Worm (Caenorhabditis elegans): ENCODE data around the gene Y66D12A.8.

The Y66D12A.8 gene

DNA sequence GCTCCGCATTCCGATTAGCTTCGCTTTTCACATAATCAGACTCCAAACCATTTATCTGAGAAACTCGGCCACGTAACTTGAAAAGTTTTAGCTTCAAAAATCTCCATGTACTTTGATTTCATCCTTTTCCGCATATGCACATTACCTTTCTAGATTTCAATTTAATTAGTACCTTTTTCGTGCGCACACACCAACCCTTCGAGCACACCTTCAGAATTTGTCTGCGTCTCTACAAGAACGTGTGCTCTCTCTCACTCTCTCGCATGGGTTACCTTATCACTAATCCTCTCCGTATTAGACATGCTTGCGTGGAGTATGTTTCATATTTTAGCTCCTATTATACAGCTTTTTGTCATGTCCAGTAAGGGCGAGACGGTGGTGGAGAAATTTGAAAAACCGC, 35.5 kb downstream of the Y66D12A.8 start, which contains the start of gene Y66D12A.30:
Gene Y66D12A.30 (plus strand): TSS at position 301 of the 400 bp plus-strand sequence.
- TF ChIP-seq crh-2 (tag; optimal IDR thresholded peaks at IDR 0.05) (no peak), nhr-25 (tag; optimal IDR thresholded peaks at IDR 0.05) (no peak), ama-1 (optimal IDR thresholded peaks at IDR 0.05) (no peak), sma-3 (GFP tag; optimal IDR thresholded peaks at IDR 0.05) (no peak), skn-1 (tag; optimal IDR thresholded peaks at IDR 0.05) (no peak), R02D3.7 (tag; optimal IDR thresholded peaks at IDR 0.05) (no peak), ztf-1 (GFP tag; conservative IDR thresholded peaks at IDR 0.05) (no peak), nhr-129 (tag; optimal IDR thresholded peaks at IDR 0.05) (no peak), nhr-10 (tag; optimal IDR thresholded peaks at IDR 0.05) (no peak), lin-13 (GFP tag; optimal IDR thresholded peaks at IDR 0.05) (no peak), mbf-1 (tag; optimal IDR thresholded peaks at IDR 0.05) (no peak)

DNA sequence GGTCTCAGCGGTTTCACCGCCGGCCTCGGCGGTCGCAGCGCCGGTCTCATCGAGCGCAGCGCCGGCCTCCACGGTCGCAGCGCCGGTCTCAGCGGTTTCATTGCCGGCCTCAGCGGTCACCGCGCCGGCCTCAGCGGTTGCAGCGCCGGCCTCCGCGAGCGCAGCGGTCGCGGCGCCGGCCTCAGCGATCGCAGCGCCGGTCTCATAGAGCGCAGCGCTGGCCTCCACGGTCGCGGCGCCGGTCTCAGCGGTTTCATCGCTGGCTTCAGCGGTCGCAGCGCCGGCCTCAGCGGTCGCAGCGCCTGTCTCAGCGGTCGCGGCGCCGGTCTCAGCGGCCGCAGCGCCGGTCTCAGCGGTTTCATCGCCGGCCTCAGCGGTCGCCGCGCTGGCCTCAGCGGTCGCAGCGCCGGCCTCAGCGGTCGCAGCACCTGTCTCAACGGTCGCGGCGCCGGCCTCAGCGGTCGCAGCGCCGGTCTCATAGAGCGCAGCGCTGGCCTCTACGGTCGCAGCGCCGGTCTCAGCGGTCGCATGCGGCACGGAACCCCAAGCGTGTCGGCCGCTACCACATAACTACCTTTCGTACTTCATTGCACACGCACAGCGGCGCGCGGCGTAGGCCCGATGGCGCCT, 37.7 kb downstream of the Y66D12A.8 start:
- TF ChIP-seq dmd-4 (tag; optimal IDR thresholded peaks at IDR 0.05) (no peak), nhr-129 (tag; optimal IDR thresholded peaks at IDR 0.05) (no peak), snpc-4 (tag; optimal IDR thresholded peaks at IDR 0.05) (no peak), lin-13 (GFP tag; optimal IDR thresholded peaks at IDR 0.05) (no peak), unc-39 (tag; optimal IDR thresholded peaks at IDR 0.05) (no peak), sma-9 (GFP tag; optimal IDR thresholded peaks at IDR 0.05) (no peak), sma-9 (tag; optimal IDR thresholded peaks at IDR 0.05) (no peak)

DNA sequence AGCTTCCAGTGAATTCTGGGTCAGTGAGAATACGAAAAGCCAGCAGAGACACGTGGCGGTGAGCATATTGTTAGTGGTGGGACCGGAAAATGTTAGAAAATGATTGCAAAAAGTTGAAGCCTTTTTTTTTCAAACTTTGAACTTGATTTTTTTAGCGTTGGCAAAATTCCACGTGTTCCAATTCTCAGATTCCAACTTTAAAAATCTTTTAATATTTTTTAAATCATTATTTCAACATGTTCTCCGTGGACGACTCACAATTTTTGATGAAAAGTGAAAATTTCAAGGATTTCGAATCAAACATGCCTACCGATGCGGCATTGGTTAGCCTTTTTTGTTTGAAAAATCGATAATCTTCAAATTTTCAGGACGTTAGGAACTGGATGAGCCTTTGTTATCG, 38.4 kb downstream of the Y66D12A.8 start, which contains the start of the genes Y66A7A.9 and Y66A7A.4:
Gene Y66A7A.9 (minus strand): TSS at position 101 of the 400 bp plus-strand sequence.
Gene Y66A7A.4 (plus strand): TSS at position 237 of the 400 bp plus-strand sequence.
- TF ChIP-seq crh-2 (tag; optimal IDR thresholded peaks at IDR 0.05) (no peak), ceh-82 (tag; optimal IDR thresholded peaks at IDR 0.05) (no peak), nhr-10 (tag; optimal IDR thresholded peaks at IDR 0.05) (no peak), nhr-23 (tag; optimal IDR thresholded peaks at IDR 0.05) (no peak), ZK546.5 (tag; optimal IDR thresholded peaks at IDR 0.05) (no peak), peb-1 (tag; optimal IDR thresholded peaks at IDR 0.05) (no peak), sem-4 (tag; optimal IDR thresholded peaks at IDR 0.05) (no peak), mab-5 (tag; optimal IDR thresholded peaks at IDR 0.05) (no peak), blmp-1 (tag; optimal IDR thresholded peaks at IDR 0.05; ENCODE audit: insufficient read depth) (no peak), ztf-1 (GFP tag; conservative IDR thresholded peaks at IDR 0.05) (no peak), lin-13 (GFP tag; optimal IDR thresholded peaks at IDR 0.05) (no peak), snpc-4 (tag; optimal IDR thresholded peaks at IDR 0.05) (no peak), ama-1 (optimal IDR thresholded peaks at IDR 0.05) (no peak), nhr-129 (tag; optimal IDR thresholded peaks at IDR 0.05) (no peak), nhr-12 (tag; optimal IDR thresholded peaks at IDR 0.05) (no peak), Y55F3AM.14 (GFP tag; optimal IDR thresholded peaks at IDR 0.05) (no peak)

DNA sequence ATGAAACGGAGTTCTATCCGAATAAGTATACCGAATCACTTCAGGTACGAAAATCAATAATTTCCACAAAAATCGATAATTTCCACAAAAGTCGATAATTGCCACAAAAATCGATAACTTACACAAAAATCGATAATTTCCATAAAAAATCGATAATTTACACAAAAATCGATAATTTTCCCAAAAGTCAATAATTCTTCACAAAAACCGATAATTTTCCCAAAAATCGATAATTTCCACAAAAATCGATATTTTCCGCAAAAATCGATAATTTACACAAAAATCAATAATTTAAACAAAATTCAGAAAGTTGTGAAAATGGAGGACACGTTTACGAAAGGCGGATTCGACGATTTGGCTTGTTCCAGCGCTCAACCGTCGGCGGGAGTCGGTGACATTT, 40.9 kb downstream of the Y66D12A.8 start:
- TF ChIP-seq ztf-1 (GFP tag; conservative IDR thresholded peaks at IDR 0.05) (no peak), F13H6.1 (tag; optimal IDR thresholded peaks at IDR 0.05) (no peak), unc-39 (tag; optimal IDR thresholded peaks at IDR 0.05) (no peak), ztf-11 (tag; optimal IDR thresholded peaks at IDR 0.05) (no peak), ztf-4 (tag; optimal IDR thresholded peaks at IDR 0.05) (no peak), sma-9 (GFP tag; optimal IDR thresholded peaks at IDR 0.05) (no peak), sma-9 (tag; optimal IDR thresholded peaks at IDR 0.05) (no peak), nhr-237 (tag; optimal IDR thresholded peaks at IDR 0.05) (no peak), egl-27 (tag; optimal IDR thresholded peaks at IDR 0.05) (no peak), nhr-10 (tag; optimal IDR thresholded peaks at IDR 0.05) (no peak), nhr-21 (tag; optimal IDR thresholded peaks at IDR 0.05) (no peak), unc-62 (GFP tag; optimal IDR thresholded peaks at IDR 0.05) (no peak)

DNA sequence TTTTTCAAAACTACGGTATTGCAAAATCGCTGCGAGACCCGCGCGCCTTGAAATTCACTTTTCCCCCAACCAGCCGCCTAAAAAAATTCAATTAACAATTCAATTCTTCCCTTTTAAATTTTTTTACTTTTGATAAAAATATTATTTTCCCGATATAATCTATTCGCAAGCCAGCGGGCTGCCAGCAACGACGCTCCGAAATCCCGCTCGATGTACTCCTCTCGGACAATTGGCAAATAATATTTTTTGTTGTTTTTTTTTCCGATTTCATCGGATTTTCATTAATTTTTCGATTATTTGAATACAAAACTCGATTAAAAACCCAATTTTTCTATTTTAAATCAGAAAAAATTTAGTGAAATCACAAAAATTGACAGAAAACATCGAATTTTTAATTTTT, 41.8 kb downstream of the Y66D12A.8 start:
- TF ChIP-seq lin-11 (tag; optimal IDR thresholded peaks at IDR 0.05) (no peak), mdl-1 (tag; optimal IDR thresholded peaks at IDR 0.05) (no peak), Y55F3AM.14 (GFP tag; optimal IDR thresholded peaks at IDR 0.05) (no peak), nhr-10 (tag; optimal IDR thresholded peaks at IDR 0.05) (no peak), nhr-77 (tag; optimal IDR thresholded peaks at IDR 0.05) (no peak), crh-2 (tag; optimal IDR thresholded peaks at IDR 0.05) (no peak), C34F6.9 (tag; optimal IDR thresholded peaks at IDR 0.05) (no peak), elt-1 (tag; optimal IDR thresholded peaks at IDR 0.05) (no peak), lin-13 (GFP tag; optimal IDR thresholded peaks at IDR 0.05) (no peak), lin-39 (tag; optimal IDR thresholded peaks at IDR 0.05) (no peak), alr-1 (tag; optimal IDR thresholded peaks at IDR 0.05) (no peak), nhr-23 (tag; optimal IDR thresholded peaks at IDR 0.05) (no peak), nhr-11 (tag; optimal IDR thresholded peaks at IDR 0.05) (no peak), ceh-82 (tag; optimal IDR thresholded peaks at IDR 0.05) (no peak), snpc-4 (tag; optimal IDR thresholded peaks at IDR 0.05) (no peak), mab-5 (tag; optimal IDR thresholded peaks at IDR 0.05) (no peak)

Data from whole organism, L2 larva.